Worm (Caenorhabditis elegans) whole organism, early embryonic: ENCODE data around the gene knl-1.

ENCODE experiments used
- B0310.2 ChIP-seq: sonication (generic microtip); optimal IDR thresholded peaks from 2 replicates; lab custom pipeline; 2016; ENCODE audit warnings: mild to moderate bottlenecking, missing genetic modification characterization, missing compliant biosample characterization
- F13C5.2 ChIP-seq: sonication (generic microtip); optimal IDR thresholded peaks from 2 replicates; lab custom pipeline; 2017; ENCODE audit warnings: mild to moderate bottlenecking, missing genetic modification characterization, inconsistent platforms, missing compliant biosample characterization
- aly-1 ChIP-seq: sonication (generic microtip); optimal IDR thresholded peaks from 2 replicates; lab custom pipeline; 2016; ENCODE audit warnings: missing genetic modification characterization, missing compliant biosample characterization
- ama-1 ChIP-seq: fragments of 150-350 bp; optimal IDR thresholded peaks from 2 replicates; lab custom pipeline; 2014
- ceh-13 ChIP-seq: fragments of 200-800 bp; sonication (Bioruptor generic); optimal IDR thresholded peaks from 2 replicates; lab custom pipeline; 2018; ENCODE audit warnings: mild to moderate bottlenecking, missing genetic modification characterization, missing compliant biosample characterization
- ceh-36 ChIP-seq: sonication (generic microtip); optimal IDR thresholded peaks from 2 replicates; lab custom pipeline; 2016; ENCODE audit warnings: missing genetic modification characterization, inconsistent platforms, missing compliant biosample characterization
- ets-7 ChIP-seq: sonication (generic microtip); optimal IDR thresholded peaks from 2 replicates; lab custom pipeline; 2016; ENCODE audit warnings: missing genotype, missing genetic modification characterization, missing compliant biosample characterization
- flt-1 ChIP-seq: fragments of 200-800 bp; sonication (Bioruptor generic); IDR thresholded peaks from 2 replicates; pipeline ENCODE4 v1.3.6; 2022; ENCODE audit warnings: missing genetic modification characterization, missing compliant biosample characterization
- hmbx-1 ChIP-seq: sonication (generic microtip); optimal IDR thresholded peaks from 2 replicates; lab custom pipeline; 2016; ENCODE audit warnings: mild to moderate bottlenecking, missing genetic modification characterization, missing compliant biosample characterization
- hmg-4 ChIP-seq: fragments of 200-800 bp; sonication (Bioruptor generic); optimal IDR thresholded peaks from 2 replicates; lab custom pipeline; 2018; ENCODE audit warnings: mild to moderate bottlenecking, missing genetic modification characterization, missing compliant biosample characterization
- hnd-1 ChIP-seq: sonication (generic microtip); optimal IDR thresholded peaks from 2 replicates; lab custom pipeline; 2016; ENCODE audit warnings: missing genetic modification characterization, missing compliant biosample characterization
- pes-1 ChIP-seq: fragments of 200-800 bp; sonication (Bioruptor generic); IDR thresholded peaks from 2 replicates; pipeline ENCODE4 v1.3.6; 2022; ENCODE audit warnings: missing genetic modification reagents, missing genetic modification characterization, missing compliant biosample characterization
- scrt-1 ChIP-seq: fragments of 200-800 bp; sonication (Bioruptor generic); IDR thresholded peaks from 2 replicates; pipeline ENCODE4 v1.3.6; 2022; ENCODE audit warnings: missing genetic modification characterization, missing compliant biosample characterization
- sea-1 ChIP-seq: fragments of 200-800 bp; sonication (Bioruptor generic); conservative IDR thresholded peaks from 2 replicates; pipeline ENCODE4 v1.3.6; 2022; ENCODE audit warnings: missing genetic modification characterization, missing compliant biosample characterization
- tbx-11 ChIP-seq: fragments of 200-800 bp; sonication (Bioruptor generic); IDR thresholded peaks from 2 replicates; pipeline ENCODE4 v1.3.6; 2022; ENCODE audit warnings: missing genetic modification characterization, missing compliant biosample characterization
- tbx-37 ChIP-seq: fragments of 200-800 bp; sonication (Bioruptor generic); conservative IDR thresholded peaks from 2 replicates; pipeline ENCODE4 v1.3.6; 2022; ENCODE audit warnings: missing genetic modification reagents, missing genetic modification characterization, missing compliant biosample characterization
- tra-4 ChIP-seq: sonication (generic microtip); optimal IDR thresholded peaks from 2 replicates; lab custom pipeline; 2017; ENCODE audit warnings: missing genetic modification characterization, missing compliant biosample characterization

The knl-1 gene

DNA sequence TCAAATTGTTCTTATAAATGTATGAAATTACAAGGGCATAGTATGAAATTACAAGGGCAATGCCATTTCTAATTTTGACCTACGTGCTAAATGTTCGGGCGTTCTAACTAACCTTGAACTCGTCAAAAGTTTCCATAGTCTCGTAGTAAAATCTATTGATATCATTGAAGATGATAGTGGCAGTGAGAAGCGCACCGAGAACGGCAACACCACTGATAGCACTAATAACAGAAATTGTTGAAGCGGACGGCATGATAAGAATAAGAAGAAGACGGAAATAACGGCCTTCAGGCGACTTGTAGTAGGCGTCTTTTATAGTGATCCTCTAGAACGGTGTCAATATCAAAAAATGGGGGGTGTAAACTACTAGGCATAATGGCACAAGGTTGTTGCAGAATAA, 12.9 kb downstream of the knl-1 start, which contains the start of gene col-91:
col-91 (minus strand) TSS at position 288 of the 400 bp plus-strand sequence.
- TF ChIP-seq ama-1 (no peak), F13C5.2 (no peak), flt-1 (no peak), B0310.2 (tag; lab: Kevin White, UChicago) (no peak), tbx-11 (GFP tag; lab: Robert Waterston, UW) (no peak), aly-1 (no peak), hnd-1 (tag; lab: Kevin White, UChicago) (no peak), tbx-37 (GFP tag; lab: Robert Waterston, UW) (no peak), sea-1 (GFP tag; lab: Robert Waterston, UW) (no peak), ceh-13 (GFP tag; lab: Kevin White, UChicago) (no peak), hmg-4 (GFP tag; lab: Kevin White, UChicago) (no peak), ets-7 (tag; lab: Kevin White, UChicago) (no peak), ceh-36 (no peak)

ce11 chrIII:8265753-8266152, 15.3 kb downstream of the knl-1 start, which contains the start of gene mrps-9:
TSS of gene mrps-9 (plus strand) at chrIII:8266062.
- TF ChIP-seq F13C5.2, result no peak
- TF ChIP-seq flt-1, result no peak
- no peak for TF ChIP-seq hnd-1 (tag; lab: Kevin White, UChicago)
- no peak for TF ChIP-seq ets-7 (tag; lab: Kevin White, UChicago)
- no peak for TF ChIP-seq tra-4
- TF ChIP-seq B0310.2 (tag; lab: Kevin White, UChicago), result no peak
- TF ChIP-seq ama-1, result no peak
- no peak for TF ChIP-seq tbx-37 (GFP tag; lab: Robert Waterston, UW)
- TF ChIP-seq hmbx-1 (tag; lab: Kevin White, UChicago), result no peak
- TF ChIP-seq aly-1, result no peak
- TF ChIP-seq sea-1 (GFP tag; lab: Robert Waterston, UW), result no peak
- no peak for TF ChIP-seq scrt-1
- TF ChIP-seq pes-1 (GFP tag; lab: Robert Waterston, UW), result no peak

DNA sequence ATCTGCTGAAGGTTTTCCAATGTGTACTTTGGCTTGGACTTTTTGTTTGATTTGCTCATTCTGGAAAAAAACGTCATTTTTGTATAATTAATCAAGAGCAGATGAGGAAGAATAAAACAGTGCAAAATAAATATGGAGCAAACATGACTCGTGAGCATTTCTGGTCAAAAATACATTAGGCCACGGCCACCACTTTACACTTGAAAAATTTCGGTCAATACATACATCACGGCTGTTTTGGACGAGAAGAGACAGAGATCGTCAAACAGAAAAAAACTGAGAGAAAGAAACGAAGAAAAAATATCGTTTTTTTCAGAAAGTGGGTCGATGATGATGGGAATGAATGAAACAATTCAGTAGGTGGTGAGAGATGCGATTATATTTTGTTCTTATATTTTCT, 17.9 kb downstream of the knl-1 start, which contains the start of the genes F09G8.7 and crn-7:
F09G8.7 (minus strand) TSS at position 60 of the 400 bp plus-strand sequence.
crn-7 (plus strand) TSS at position 236 of the 400 bp plus-strand sequence.
- TF ChIP-seq scrt-1 (no peak), ets-7 (tag; lab: Kevin White, UChicago) (no peak), tbx-37 (GFP tag; lab: Robert Waterston, UW) (no peak), ama-1 (no peak), tra-4 (no peak), B0310.2 (tag; lab: Kevin White, UChicago) (no peak), hmbx-1 (tag; lab: Kevin White, UChicago) (no peak), F13C5.2 (no peak), pes-1 (GFP tag; lab: Robert Waterston, UW) (no peak), tbx-11 (GFP tag; lab: Robert Waterston, UW) (no peak)

DNA sequence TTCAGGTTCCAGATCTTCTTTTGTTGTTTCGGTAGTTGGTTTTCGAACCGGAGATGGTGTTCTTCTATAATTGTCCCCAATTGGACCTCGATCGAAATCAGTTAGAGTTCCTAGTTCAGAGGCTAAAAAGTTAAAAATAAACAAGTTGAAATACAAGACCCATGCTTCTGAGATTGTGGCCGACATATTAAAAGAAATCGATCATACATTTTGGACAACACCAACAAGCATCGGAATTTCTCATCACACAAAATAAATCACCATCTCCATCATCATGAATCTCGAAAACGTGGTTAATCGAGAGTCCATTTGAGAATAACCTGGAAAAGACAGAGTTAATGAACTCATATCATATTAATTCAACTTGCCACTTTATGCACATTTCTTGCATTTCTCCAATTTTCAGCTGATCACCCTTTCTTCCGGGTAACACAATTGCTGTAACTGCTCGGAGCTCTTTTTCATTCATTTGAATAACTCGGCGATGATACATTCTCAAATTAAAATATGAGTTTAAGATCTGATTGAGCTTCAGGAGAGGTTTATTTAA, 21.3 kb downstream of the knl-1 start, which contains the start of the genes mps-4 and F09G8.10:
mps-4 (minus strand) TSS at position 101 of the 550 bp plus-strand sequence.
F09G8.10 (minus strand) TSS at position 500 of the 550 bp plus-strand sequence.
- TF ChIP-seq hnd-1 (tag; lab: Kevin White, UChicago) (no peak), hmg-4 (GFP tag; lab: Kevin White, UChicago) (no peak), B0310.2 (tag; lab: Kevin White, UChicago) (no peak), pes-1 (GFP tag; lab: Robert Waterston, UW) (no peak), ceh-36 (no peak), scrt-1 (no peak), ceh-13 (GFP tag; lab: Kevin White, UChicago) (no peak), tbx-37 (GFP tag; lab: Robert Waterston, UW) (no peak), aly-1 (no peak), hmbx-1 (tag; lab: Kevin White, UChicago) (no peak), ama-1 (no peak), F13C5.2 (no peak)

DNA sequence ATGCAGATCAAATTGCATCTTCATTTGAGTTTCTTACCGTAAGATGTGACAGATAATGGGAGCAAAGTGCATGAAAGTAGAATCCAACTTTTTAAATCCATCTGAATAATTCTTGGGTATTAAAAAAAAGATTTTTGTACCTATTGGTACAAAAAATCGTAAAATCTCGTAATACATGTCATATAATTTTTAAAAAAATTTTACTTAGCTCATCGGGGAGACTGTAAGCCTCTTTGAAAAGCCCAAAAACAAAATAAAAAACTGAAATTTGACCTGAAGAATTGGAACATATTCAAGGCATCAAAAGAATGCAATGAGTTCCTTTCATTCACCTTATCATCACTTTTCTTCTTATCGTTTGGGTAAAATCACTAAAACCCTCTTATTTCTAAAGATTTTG, 25.4 kb downstream of the knl-1 start, which contains the start of gene clec-160:
clec-160 (minus strand) TSS at position 101 of the 400 bp plus-strand sequence.
- TF ChIP-seq scrt-1 (no peak), pes-1 (GFP tag; lab: Robert Waterston, UW) (no peak), ets-7 (tag; lab: Kevin White, UChicago) (no peak), tra-4 (no peak), tbx-11 (GFP tag; lab: Robert Waterston, UW) (no peak), flt-1 (no peak), sea-1 (GFP tag; lab: Robert Waterston, UW) (no peak), ceh-36 (no peak), tbx-37 (GFP tag; lab: Robert Waterston, UW) (no peak), hmg-4 (GFP tag; lab: Kevin White, UChicago) (no peak), hmbx-1 (tag; lab: Kevin White, UChicago) (no peak), F13C5.2 (no peak)

ce11 chrIII:8278801-8279200, 28.4 kb downstream of the knl-1 start, which contains the start of gene mig-10:
TSS of gene mig-10 (plus strand) at chrIII:8279101.
- no peak for TF ChIP-seq scrt-1
- no peak for TF ChIP-seq B0310.2 (tag; lab: Kevin White, UChicago)
- TF ChIP-seq ceh-13 (GFP tag; lab: Kevin White, UChicago), result no peak
- no peak for TF ChIP-seq hnd-1 (tag; lab: Kevin White, UChicago)
- no peak for TF ChIP-seq tbx-37 (GFP tag; lab: Robert Waterston, UW)
- TF ChIP-seq hmg-4 (GFP tag; lab: Kevin White, UChicago), result no peak
- no peak for TF ChIP-seq aly-1
- TF ChIP-seq ets-7 (tag; lab: Kevin White, UChicago), result no peak
- TF ChIP-seq sea-1 (GFP tag; lab: Robert Waterston, UW), result no peak
- TF ChIP-seq ceh-36, result no peak
- TF ChIP-seq hmbx-1 (tag; lab: Kevin White, UChicago), result no peak

- no peak for TF ChIP-seq ceh-36
- no peak for TF ChIP-seq hnd-1 (tag; lab: Kevin White, UChicago)
- TF ChIP-seq B0310.2 (tag; lab: Kevin White, UChicago), result no peak
- no peak for TF ChIP-seq aly-1
- no peak for TF ChIP-seq ceh-13 (GFP tag; lab: Kevin White, UChicago)
- TF ChIP-seq hmbx-1 (tag; lab: Kevin White, UChicago), result no peak
- no peak for TF ChIP-seq ama-1
- no peak for TF ChIP-seq F13C5.2
- TF ChIP-seq tbx-11 (GFP tag; lab: Robert Waterston, UW), result no peak
- TF ChIP-seq tra-4, result no peak
- no peak for TF ChIP-seq ets-7 (tag; lab: Kevin White, UChicago)
- no peak for TF ChIP-seq pes-1 (GFP tag; lab: Robert Waterston, UW)
- TF ChIP-seq sea-1 (GFP tag; lab: Robert Waterston, UW), result no peak
- no peak for TF ChIP-seq tbx-37 (GFP tag; lab: Robert Waterston, UW)
- no peak for TF ChIP-seq flt-1
- TF ChIP-seq scrt-1, result no peak
These were observed 29.1 kb downstream of the knl-1 start for ce11 chrIII:8279567-8279966.
